Fruit fly (Drosophila melanogaster): ENCODE measurements around the gene CG17744.

CG17744 gene

dm6 chr3L:7058401-7058999 lies 31.9 kb upstream of the CG17744 start:
- TF ChIP-seq brk (GFP tag; optimal IDR thresholded peaks at IDR 0.05) (no peak), sage (GFP tag; optimal IDR thresholded peaks at IDR 0.05) (no peak), CG9705 (GFP tag; optimal IDR thresholded peaks at IDR 0.05) (no peak), h (GFP tag; optimal IDR thresholded peaks at IDR 0.05) (no peak), Rel (GFP tag; optimal IDR thresholded peaks at IDR 0.05) (no peak), Rel (tag; optimal IDR thresholded peaks at IDR 0.05) (no peak)

dm6 chr3L:7037843-7038242 lies 11.2 kb upstream of the CG17744 start:
- TF ChIP-seq Dfd (GFP tag; optimal IDR thresholded peaks at IDR 0.05), result peak; percentile 98
- no peak for TF ChIP-seq Sp1 (GFP tag; optimal IDR thresholded peaks at IDR 0.05)

dm6 chr3L:7035037-7035436 lies 8.4 kb upstream of the CG17744 start:
- TF ChIP-seq h (GFP tag; optimal IDR thresholded peaks at IDR 0.05), result no peak
- TF ChIP-seq Dfd (GFP tag; optimal IDR thresholded peaks at IDR 0.05), result peak; percentile 61
- TF ChIP-seq Rel (GFP tag; optimal IDR thresholded peaks at IDR 0.05), result no peak
- no peak for TF ChIP-seq Rel (tag; optimal IDR thresholded peaks at IDR 0.05)
- TF ChIP-seq pan (optimal IDR thresholded peaks at IDR 0.05), result no peak

- TF ChIP-seq foxo (GFP tag; optimal IDR thresholded peaks at IDR 0.05), result no peak
- TF ChIP-seq woc (GFP tag; optimal IDR thresholded peaks at IDR 0.05), result no peak
- TF ChIP-seq Myc (optimal IDR thresholded peaks at IDR 0.05), result peak; percentile 0
- TF ChIP-seq ey (GFP tag; optimal IDR thresholded peaks at IDR 0.05), result no peak
- TF ChIP-seq N (GFP tag; optimal IDR thresholded peaks at IDR 0.05), result no peak
Measured at dm6 chr3L:7013568-7014305, 12.9 kb downstream of the CG17744 start.

- no peak for TF ChIP-seq br (GFP tag; optimal IDR thresholded peaks at IDR 0.05)
- TF ChIP-seq Myc (optimal IDR thresholded peaks at IDR 0.05), result peak; percentile 38
Measured at dm6 chr3L:7012271-7012670, 14.3 kb downstream of the CG17744 start.

- no peak for TF ChIP-seq brk (GFP tag; optimal IDR thresholded peaks at IDR 0.05)
- no peak for TF ChIP-seq GATAd (GFP tag; optimal IDR thresholded peaks at IDR 0.05)
- TF ChIP-seq CG32264 (GFP tag; optimal IDR thresholded peaks at IDR 0.05), result no peak
- TF ChIP-seq fru (GFP tag; optimal IDR thresholded peaks at IDR 0.05), result no peak
- no peak for TF ChIP-seq OdsH (GFP tag; optimal IDR thresholded peaks at IDR 0.05)
- TF ChIP-seq woc (GFP tag; optimal IDR thresholded peaks at IDR 0.05), result no peak
- TF ChIP-seq N (GFP tag; optimal IDR thresholded peaks at IDR 0.05), result no peak
- TF ChIP-seq CrebA (GFP tag; optimal IDR thresholded peaks at IDR 0.05; ENCODE audit: borderline replicate concordance), result no peak
- TF ChIP-seq dsf (GFP tag; optimal IDR thresholded peaks at IDR 0.05; ENCODE audit: borderline replicate concordance), result no peak
- no peak for TF ChIP-seq pan (optimal IDR thresholded peaks at IDR 0.05)
- TF ChIP-seq foxo (GFP tag; optimal IDR thresholded peaks at IDR 0.05), result no peak
Measured at dm6 chr3L:7009886-7010285, 16.7 kb downstream of the CG17744 start.

- TF ChIP-seq Vsx2 (GFP tag; optimal IDR thresholded peaks at IDR 0.05; ENCODE audit: partially characterized antibody) (no peak), Hr83 (GFP tag; optimal IDR thresholded peaks at IDR 0.05; ENCODE audit: poor library complexity, severe bottlenecking) (no peak)
Measured at dm6 chr3L:7009411-7009810, 17.2 kb downstream of the CG17744 start.

dm6 chr3L:7008351-7008750 lies 18.2 kb downstream of the CG17744 start:
- TF ChIP-seq fru (GFP tag; optimal IDR thresholded peaks at IDR 0.05), result peak; percentile 30
- TF ChIP-seq sv (GFP tag; optimal IDR thresholded peaks at IDR 0.05), result peak; percentile 63
- peak; percentile 44 for TF ChIP-seq HLH106 (tag; optimal IDR thresholded peaks at IDR 0.05)
- TF ChIP-seq Hnf4 (GFP tag; optimal IDR thresholded peaks at IDR 0.05), result no peak
- peak; percentile 19 for TF ChIP-seq rgr (GFP tag; optimal IDR thresholded peaks at IDR 0.05)
- no peak for TF ChIP-seq Jra (GFP tag; optimal IDR thresholded peaks at IDR 0.05)
- no peak for TF ChIP-seq br (GFP tag; optimal IDR thresholded peaks at IDR 0.05)
- TF ChIP-seq Vsx2 (GFP tag; optimal IDR thresholded peaks at IDR 0.05; ENCODE audit: partially characterized antibody), result no peak
- no peak for TF ChIP-seq Mio (GFP tag; optimal IDR thresholded peaks at IDR 0.05)
- TF ChIP-seq usp (GFP tag; optimal IDR thresholded peaks at IDR 0.05), result no peak
- TF ChIP-seq Sp1 (GFP tag; optimal IDR thresholded peaks at IDR 0.05), result peak; percentile 30
- TF ChIP-seq brk (GFP tag; optimal IDR thresholded peaks at IDR 0.05), result no peak
- no peak for TF ChIP-seq Abd-B (GFP tag; optimal IDR thresholded peaks at IDR 0.05)
- TF ChIP-seq psq (GFP tag; optimal IDR thresholded peaks at IDR 0.05), result peak; percentile 8
- TF ChIP-seq woc (GFP tag; optimal IDR thresholded peaks at IDR 0.05), result peak; percentile 19
- peak in 1 of 2 experiments; percentile 8 for TF ChIP-seq foxo (GFP tag; optimal IDR thresholded peaks at IDR 0.05)
- no peak for TF ChIP-seq dmrt93B (GFP tag; optimal IDR thresholded peaks at IDR 0.05)
- no peak for TF ChIP-seq CG32264 (GFP tag; optimal IDR thresholded peaks at IDR 0.05)
